Fruit fly (Drosophila melanogaster) whole organism, prepupa: ENCODE measurements around the gene CG8032.

Source experiments
- Blimp-1 ChIP-seq: fragments of 200-800 bp; sonication (Bioruptor generic); optimal IDR thresholded peaks from 3 replicates; lab custom pipeline; 2017; ENCODE audit warnings: missing biosample characterization, missing genetic modification characterization, mild to moderate bottlenecking, moderate library complexity, missing genetic modification reagents
- CG10669 ChIP-seq: fragments of 200-800 bp; sonication (Bioruptor generic); optimal IDR thresholded peaks from 3 replicates; lab custom pipeline; 2018; ENCODE audit warnings: missing biosample characterization, mild to moderate bottlenecking, missing genetic modification characterization, moderate library complexity
- CG11294 ChIP-seq: fragments of 200-800 bp; sonication (Bioruptor generic); IDR thresholded peaks from 2 replicates; pipeline ENCODE4 v1.3.6; 2022; ENCODE audit warnings: missing biosample characterization, missing genetic modification characterization
- CG11762 ChIP-seq: fragments of 200-800 bp; sonication (Bioruptor generic); optimal IDR thresholded peaks from 3 replicates; lab custom pipeline; 2016; ENCODE audit warnings: missing biosample characterization, missing genetic modification characterization; ENCODE audit not compliant: insufficient read depth
- CG11902 ChIP-seq: fragments of 200-800 bp; sonication (Bioruptor generic); optimal IDR thresholded peaks from 3 replicates; lab custom pipeline; 2016; ENCODE audit warnings: missing biosample characterization, missing genetic modification characterization
- CG16779 ChIP-seq: fragments of 200-800 bp; sonication (Bioruptor generic); optimal IDR thresholded peaks from 3 replicates; lab custom pipeline; 2017; ENCODE audit warnings: missing biosample characterization, mild to moderate bottlenecking, missing genetic modification characterization
- CG31627 ChIP-seq: fragments of 200-800 bp; sonication (Bioruptor generic); optimal IDR thresholded peaks from 3 replicates; lab custom pipeline; 2016; ENCODE audit warnings: missing biosample characterization, missing genetic modification characterization
- CG32006 ChIP-seq: fragments of 200-800 bp; sonication (Bioruptor generic); optimal IDR thresholded peaks from 3 replicates; lab custom pipeline; 2017; ENCODE audit warnings: missing biosample characterization, mild to moderate bottlenecking, missing genetic modification characterization
- CG3919 ChIP-seq: fragments of 200-800 bp; sonication (Bioruptor generic); optimal IDR thresholded peaks from 3 replicates; lab custom pipeline; 2016; ENCODE audit warnings: missing biosample characterization, missing genetic modification characterization
- CG4318 ChIP-seq: fragments of 200-800 bp; sonication (Bioruptor generic); optimal IDR thresholded peaks from 3 replicates; lab custom pipeline; 2017; ENCODE audit warnings: missing biosample characterization, mild to moderate bottlenecking, missing genetic modification characterization
- CG6163 ChIP-seq: fragments of 200-800 bp; sonication (Bioruptor generic); IDR thresholded peaks from 3 replicates; pipeline ENCODE4 v1.3.6; 2022; ENCODE audit warnings: missing biosample characterization, missing genetic modification characterization
- CG6792 ChIP-seq: fragments of 200-800 bp; sonication (Bioruptor generic); optimal IDR thresholded peaks from 3 replicates; lab custom pipeline; 2016; ENCODE audit warnings: missing biosample characterization, missing genetic modification characterization
- CG6854 ChIP-seq: fragments of 200-800 bp; sonication (Bioruptor generic); optimal IDR thresholded peaks from 2 replicates; lab custom pipeline; 2017; ENCODE audit warnings: missing biosample characterization, mild to moderate bottlenecking, missing genetic modification characterization
- CG7368 ChIP-seq: fragments of 200-800 bp; sonication (Bioruptor generic); optimal IDR thresholded peaks from 3 replicates; lab custom pipeline; 2016; ENCODE audit warnings: missing biosample characterization, missing genetic modification characterization
- CG8119 ChIP-seq: fragments of 200-800 bp; sonication (Bioruptor generic); IDR thresholded peaks from 3 replicates; pipeline ENCODE4 v1.3.6; 2022; ENCODE audit warnings: missing biosample characterization, missing genetic modification characterization
- CG8319 ChIP-seq: fragments of 200-800 bp; sonication (Bioruptor generic); optimal IDR thresholded peaks from 3 replicates; lab custom pipeline; 2016; ENCODE audit warnings: missing biosample characterization, missing genetic modification characterization
- CG9139 ChIP-seq: fragments of 200-800 bp; sonication (Bioruptor generic); optimal IDR thresholded peaks from 3 replicates; lab custom pipeline; 2017; ENCODE audit warnings: missing biosample characterization, mild to moderate bottlenecking, missing genetic modification characterization
- Eip75B ChIP-seq: fragments of 200-800 bp; sonication (Bioruptor generic); optimal IDR thresholded peaks from 3 replicates; lab custom pipeline; 2016; ENCODE audit warnings: missing biosample characterization, missing genetic modification characterization
- Eip93F ChIP-seq: fragments of 200-800 bp; sonication (Bioruptor generic); optimal IDR thresholded peaks from 2 replicates; lab custom pipeline; 2016; ENCODE audit warnings: missing biosample characterization, mild to moderate bottlenecking, missing genetic modification characterization
- Ets21C ChIP-seq: fragments of 200-800 bp; sonication (Bioruptor generic); optimal IDR thresholded peaks from 3 replicates; lab custom pipeline; 2016; ENCODE audit warnings: missing biosample characterization, missing genetic modification characterization
- Ets96B ChIP-seq: fragments of 200-800 bp; optimal IDR thresholded peaks from 2 replicates; lab custom pipeline; 2019; ENCODE audit warnings: missing biosample characterization, mild to moderate bottlenecking, missing genetic modification characterization, moderate library complexity
- Hr39 ChIP-seq: fragments of 200-800 bp; sonication (Bioruptor generic); optimal IDR thresholded peaks from 2 replicates; lab custom pipeline; 2016; ENCODE audit warnings: missing biosample characterization, missing genetic modification characterization
- Hr4 ChIP-seq: fragments of 200-800 bp; sonication (Bioruptor generic); optimal IDR thresholded peaks from 3 replicates; lab custom pipeline; 2016; ENCODE audit warnings: missing biosample characterization, missing genetic modification characterization
- Lpt ChIP-seq: fragments of 200-800 bp; sonication (Bioruptor generic); optimal IDR thresholded peaks from 3 replicates; lab custom pipeline; 2016; ENCODE audit warnings: missing biosample characterization, missing genetic modification characterization
- Sox102F ChIP-seq: fragments of 200-800 bp; sonication (Bioruptor generic); optimal IDR thresholded peaks from 2 replicates; lab custom pipeline; 2016; ENCODE audit warnings: missing biosample characterization, mild to moderate bottlenecking, missing genetic modification characterization
- Sox15 ChIP-seq: fragments of 200-800 bp; sonication (Bioruptor generic); optimal IDR thresholded peaks from 3 replicates; lab custom pipeline; 2016; ENCODE audit warnings: missing biosample characterization, missing genetic modification characterization
- acj6 ChIP-seq: fragments of 200-800 bp; sonication (Bioruptor generic); optimal IDR thresholded peaks from 3 replicates; lab custom pipeline; 2016; ENCODE audit warnings: missing biosample characterization, missing genetic modification characterization
- cyc ChIP-seq: fragments of 200-800 bp; sonication (Bioruptor generic); optimal IDR thresholded peaks from 3 replicates; lab custom pipeline; 2016; ENCODE audit warnings: missing biosample characterization, missing genetic modification characterization
- dac ChIP-seq: fragments of 200-800 bp; sonication (Bioruptor generic); optimal IDR thresholded peaks from 2 replicates; lab custom pipeline; 2017; ENCODE audit warnings: missing biosample characterization, mild to moderate bottlenecking, missing genetic modification characterization
- dsx ChIP-seq: fragments of 200-800 bp; optimal IDR thresholded peaks from 3 replicates; lab custom pipeline; 2019; ENCODE audit warnings: missing biosample characterization, mild to moderate bottlenecking, missing genetic modification characterization, moderate library complexity; ENCODE audit not compliant: poor library complexity, severe bottlenecking
- esn ChIP-seq: fragments of 200-800 bp; sonication (Bioruptor generic); optimal IDR thresholded peaks from 2 replicates; lab custom pipeline; 2016; ENCODE audit warnings: missing biosample characterization, mild to moderate bottlenecking, missing genetic modification characterization, moderate library complexity
- fd59A ChIP-seq: fragments of 200-800 bp; sonication (Bioruptor generic); optimal IDR thresholded peaks from 2 replicates; lab custom pipeline; 2017; ENCODE audit warnings: missing biosample characterization, mild to moderate bottlenecking, missing genetic modification characterization, missing genetic modification reagents
- pdm3 ChIP-seq: fragments of 200-800 bp; sonication (Bioruptor generic); optimal IDR thresholded peaks from 3 replicates; lab custom pipeline; 2016; ENCODE audit warnings: missing biosample characterization, missing genetic modification characterization
- salr ChIP-seq, 2 experiments: fragments of 200-800 bp; sonication (Bioruptor generic); optimal IDR thresholded peaks; 3 replicates each; lab custom pipeline; 2016 to 2018; ENCODE audit warnings: missing biosample characterization in 2 of 2, missing genetic modification characterization in 2 of 2, mild to moderate bottlenecking in 1 of 2
- spab ChIP-seq: fragments of 200-800 bp; sonication (Bioruptor generic); optimal IDR thresholded peaks from 2 replicates; lab custom pipeline; 2017; ENCODE audit warnings: missing biosample characterization, mild to moderate bottlenecking, missing genetic modification characterization, missing genetic modification reagents
- ss ChIP-seq, 2 experiments: fragments of 200-800 bp; sonication (Bioruptor generic); optimal IDR thresholded peaks; 2 replicates in 1 of 2; 3 replicates in 1 of 2; lab custom pipeline; 2017 to 2018; ENCODE audit warnings: mild to moderate bottlenecking in 2 of 2, missing biosample characterization in 2 of 2, missing genetic modification characterization in 2 of 2, moderate library complexity in 1 of 2
- svp ChIP-seq: fragments of 200-800 bp; sonication (Bioruptor generic); peaks from one replicate; lab custom pipeline; 2016; ENCODE audit warnings: missing biosample characterization, missing genetic modification characterization
- vri ChIP-seq: fragments of 200-800 bp; sonication (Bioruptor generic); optimal IDR thresholded peaks from 3 replicates; lab custom pipeline; 2016; ENCODE audit warnings: missing biosample characterization, mild to moderate bottlenecking, missing genetic modification characterization

CG8032 gene

DNA sequence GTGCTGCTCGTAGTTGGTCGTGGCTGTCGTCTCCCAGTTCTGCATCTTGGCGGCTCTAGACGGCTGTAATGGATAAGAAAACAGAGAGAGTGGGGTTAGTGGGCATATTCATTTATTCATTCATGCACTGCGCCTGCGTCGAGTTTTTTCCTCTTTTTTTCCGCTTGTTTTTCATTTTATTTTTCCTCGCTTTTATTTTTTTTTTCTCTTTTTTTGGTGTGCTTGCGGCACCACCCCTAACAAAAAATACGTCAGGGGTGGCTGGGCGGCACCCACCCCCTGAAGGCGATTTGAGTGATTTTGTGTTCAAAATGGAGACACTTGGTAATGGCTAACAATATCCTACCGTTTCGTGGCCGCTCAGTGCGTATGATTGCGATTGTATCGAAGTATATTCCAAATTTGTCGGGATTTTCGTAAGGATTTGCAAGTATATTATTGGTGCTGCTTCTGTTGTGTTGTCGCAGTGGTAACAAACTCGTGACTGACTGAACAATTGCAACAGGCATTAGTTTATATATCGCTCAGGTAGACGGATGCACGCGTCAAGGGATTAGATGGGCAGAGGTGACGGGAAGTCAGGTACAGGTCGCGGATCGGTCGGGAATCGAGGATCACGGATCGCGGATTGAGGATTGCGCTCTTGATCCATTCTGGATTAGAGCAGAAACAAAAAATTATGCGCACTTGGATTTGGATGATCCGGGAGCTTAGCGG lies 30.4 kb downstream of the CG8032 start (continued):
- TF ChIP-seq dsx (no peak), Ets96B (peak; percentile 74), CG6854 (no peak), CG6163 (peak; percentile 98), Eip75B (peak; percentile 55), salr (GFP tag; optimal IDR thresholded peaks at IDR 0.05; lab: Kevin White, UChicago) (peak; percentile 64 to 77), vri (GFP tag; lab: Kevin White, UChicago) (peak; percentile 56), acj6 (GFP tag; lab: Kevin White, UChicago) (peak; percentile 21), CG8319 (peak; percentile 35), CG31627 (GFP tag; lab: Kevin White, UChicago) (no peak), fd59A (GFP tag; lab: Kevin White, UChicago) (peak; percentile 42), Hr4 (GFP tag; lab: Kevin White, UChicago) (peak; percentile 65), Blimp-1 (no peak), CG11294 (GFP tag; lab: Robert Waterston, UW) (peak; percentile 68; the same call in 1 of the 2 replicates), CG6792 (GFP tag; lab: Kevin White, UChicago) (peak; percentile 16), CG10669 (GFP tag; lab: Kevin White, UChicago) (peak; percentile 81), CG11762 (GFP tag; lab: Kevin White, UChicago) (peak; percentile 72), CG7368 (GFP tag; lab: Kevin White, UChicago) (peak; percentile 84), CG16779 (tag; lab: Kevin White, UChicago) (peak; percentile 94), Sox102F (GFP tag; lab: Kevin White, UChicago) (peak; percentile 67), Hr39 (GFP tag; lab: Kevin White, UChicago) (no peak), spab (peak; percentile 88), ss (GFP tag; optimal IDR thresholded peaks at IDR 0.05; lab: Kevin White, UChicago) (peak; percentile 91 to 94), CG4318 (GFP tag; lab: Kevin White, UChicago) (peak; percentile 19), CG32006 (GFP tag; lab: Kevin White, UChicago) (peak; percentile 69)

DNA sequence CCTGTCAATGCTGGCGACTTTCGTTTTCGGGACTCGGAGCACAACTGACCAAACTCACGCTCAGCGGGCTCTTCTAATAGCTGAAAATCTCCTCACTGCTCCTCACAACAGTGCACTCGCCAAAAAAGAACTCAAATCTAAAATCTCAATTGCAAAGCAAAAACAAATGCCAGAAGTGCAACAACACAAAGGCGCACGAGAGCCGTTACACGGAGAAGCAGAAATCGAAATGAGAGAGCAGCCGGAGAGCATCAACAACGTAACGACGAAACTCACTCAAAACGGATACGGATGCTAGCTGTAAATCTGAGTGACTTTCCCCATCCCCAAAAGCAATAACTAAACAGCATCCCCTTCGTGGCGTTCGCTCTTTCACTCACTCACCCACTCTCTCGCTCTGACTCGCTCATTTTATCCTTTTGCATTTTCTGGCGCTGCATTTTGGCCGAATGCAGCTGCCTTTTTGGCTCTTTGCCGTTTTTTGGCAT lies 33.9 kb downstream of the CG8032 start, which contains the start of gene hb:
Gene hb (minus strand): TSS at position 51 of the 488 bp plus-strand sequence.
- TF ChIP-seq CG10669 (GFP tag; lab: Kevin White, UChicago), result no peak
- no peak for TF ChIP-seq cyc (GFP tag; lab: Kevin White, UChicago)
- no peak for TF ChIP-seq dsx
- no peak for TF ChIP-seq Ets21C
- TF ChIP-seq CG4318 (GFP tag; lab: Kevin White, UChicago), result no peak
- TF ChIP-seq Lpt (GFP tag; lab: Kevin White, UChicago), result no peak
- TF ChIP-seq, all 60 proteins: peak for 0

DNA sequence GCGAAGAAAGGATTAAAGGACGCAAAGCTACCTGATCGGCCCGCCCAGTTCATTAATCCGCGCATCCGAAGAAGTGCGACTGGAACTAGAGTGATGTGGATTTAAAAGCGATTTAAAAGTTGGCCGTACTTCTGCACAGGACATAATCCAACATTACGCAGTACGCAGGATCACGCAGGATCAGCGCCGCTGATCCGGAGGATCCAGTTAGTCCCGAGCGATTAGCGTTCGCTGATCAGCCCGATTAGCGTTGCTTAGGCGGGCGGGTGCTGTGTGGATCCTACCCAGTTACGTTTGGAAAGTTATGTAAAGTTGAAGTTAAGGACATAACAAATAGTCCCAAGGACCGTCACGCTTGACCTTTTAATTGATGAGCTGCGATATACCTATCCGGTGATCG lies 35.3 kb downstream of the CG8032 start:
- TF ChIP-seq CG16779 (tag; lab: Kevin White, UChicago), result no peak
- no peak for TF ChIP-seq Hr39 (GFP tag; lab: Kevin White, UChicago)
- no peak for TF ChIP-seq Ets21C
- no peak for TF ChIP-seq Blimp-1
- TF ChIP-seq CG11902 (GFP tag; lab: Kevin White, UChicago), result no peak
- TF ChIP-seq esn, result no peak
- TF ChIP-seq CG8319, result no peak
- TF ChIP-seq Sox15 (GFP tag; lab: Kevin White, UChicago), result no peak
- no peak for TF ChIP-seq CG8119
- TF ChIP-seq Eip93F (GFP tag; lab: Kevin White, UChicago), result no peak
- TF ChIP-seq dac (GFP tag; lab: Kevin White, UChicago), result no peak
- TF ChIP-seq pdm3 (GFP tag; lab: Kevin White, UChicago), result no peak
- TF ChIP-seq CG9139 (GFP tag; lab: Kevin White, UChicago), result no peak
- TF ChIP-seq ss (GFP tag; optimal IDR thresholded peaks at IDR 0.05; lab: Kevin White, UChicago), result no peak
- TF ChIP-seq svp, result no peak
- TF ChIP-seq CG3919 (GFP tag; lab: Kevin White, UChicago), result no peak
